Fruit fly (Drosophila melanogaster) whole organism, prepupa: ENCODE data around the gene mus101.

ENCODE experiments used
- CG10669 ChIP-seq: fragments of 200-800 bp; sonication (Bioruptor generic); optimal IDR thresholded peaks from 3 replicates; lab custom pipeline; 2018; ENCODE audit warnings: missing biosample characterization, mild to moderate bottlenecking, missing genetic modification characterization, moderate library complexity
- CG11294 ChIP-seq: fragments of 200-800 bp; sonication (Bioruptor generic); IDR thresholded peaks from 2 replicates; pipeline ENCODE4 v1.3.6; 2022; ENCODE audit warnings: missing biosample characterization, missing genetic modification characterization
- CG11762 ChIP-seq: fragments of 200-800 bp; sonication (Bioruptor generic); optimal IDR thresholded peaks from 3 replicates; lab custom pipeline; 2016; ENCODE audit warnings: missing biosample characterization, missing genetic modification characterization; ENCODE audit not compliant: insufficient read depth
- CG11902 ChIP-seq: fragments of 200-800 bp; sonication (Bioruptor generic); optimal IDR thresholded peaks from 3 replicates; lab custom pipeline; 2016; ENCODE audit warnings: missing biosample characterization, missing genetic modification characterization
- CG15336 ChIP-seq: fragments of 200-800 bp; sonication (Bioruptor generic); IDR thresholded peaks from 2 replicates; pipeline ENCODE4 v1.3.6; 2022; ENCODE audit warnings: missing biosample characterization, missing genetic modification characterization
- CG1621 ChIP-seq: fragments of 200-800 bp; sonication (Bioruptor generic); optimal IDR thresholded peaks from 3 replicates; lab custom pipeline; 2018; ENCODE audit warnings: missing biosample characterization, mild to moderate bottlenecking, missing genetic modification characterization
- CG31627 ChIP-seq: fragments of 200-800 bp; sonication (Bioruptor generic); optimal IDR thresholded peaks from 3 replicates; lab custom pipeline; 2016; ENCODE audit warnings: missing biosample characterization, missing genetic modification characterization
- CG32006 ChIP-seq: fragments of 200-800 bp; sonication (Bioruptor generic); optimal IDR thresholded peaks from 3 replicates; lab custom pipeline; 2017; ENCODE audit warnings: missing biosample characterization, mild to moderate bottlenecking, missing genetic modification characterization
- CG34406 ChIP-seq: fragments of 200-800 bp; sonication (Bioruptor generic); optimal IDR thresholded peaks from 3 replicates; lab custom pipeline; 2016; ENCODE audit warnings: missing biosample characterization, missing genetic modification characterization
- CG3919 ChIP-seq: fragments of 200-800 bp; sonication (Bioruptor generic); optimal IDR thresholded peaks from 3 replicates; lab custom pipeline; 2016; ENCODE audit warnings: missing biosample characterization, missing genetic modification characterization
- CG6163 ChIP-seq: fragments of 200-800 bp; sonication (Bioruptor generic); IDR thresholded peaks from 3 replicates; pipeline ENCODE4 v1.3.6; 2022; ENCODE audit warnings: missing biosample characterization, missing genetic modification characterization
- CG6276 ChIP-seq: fragments of 200-800 bp; sonication (Bioruptor generic); optimal IDR thresholded peaks from 2 replicates; lab custom pipeline; 2017; ENCODE audit warnings: missing biosample characterization, mild to moderate bottlenecking, missing genetic modification characterization
- CG6792 ChIP-seq: fragments of 200-800 bp; sonication (Bioruptor generic); optimal IDR thresholded peaks from 3 replicates; lab custom pipeline; 2016; ENCODE audit warnings: missing biosample characterization, missing genetic modification characterization
- CG8119 ChIP-seq: fragments of 200-800 bp; sonication (Bioruptor generic); IDR thresholded peaks from 3 replicates; pipeline ENCODE4 v1.3.6; 2022; ENCODE audit warnings: missing biosample characterization, missing genetic modification characterization
- CG8319 ChIP-seq: fragments of 200-800 bp; sonication (Bioruptor generic); optimal IDR thresholded peaks from 3 replicates; lab custom pipeline; 2016; ENCODE audit warnings: missing biosample characterization, missing genetic modification characterization
- CG9139 ChIP-seq: fragments of 200-800 bp; sonication (Bioruptor generic); optimal IDR thresholded peaks from 3 replicates; lab custom pipeline; 2017; ENCODE audit warnings: missing biosample characterization, mild to moderate bottlenecking, missing genetic modification characterization
- Eip75B ChIP-seq: fragments of 200-800 bp; sonication (Bioruptor generic); optimal IDR thresholded peaks from 3 replicates; lab custom pipeline; 2016; ENCODE audit warnings: missing biosample characterization, missing genetic modification characterization
- Eip78C ChIP-seq: fragments of 200-800 bp; sonication (Bioruptor generic); peaks from one replicate; lab custom pipeline; 2016; ENCODE audit warnings: missing biosample characterization, missing genetic modification characterization
- Eip93F ChIP-seq: fragments of 200-800 bp; sonication (Bioruptor generic); optimal IDR thresholded peaks from 2 replicates; lab custom pipeline; 2016; ENCODE audit warnings: missing biosample characterization, mild to moderate bottlenecking, missing genetic modification characterization
- Ets21C ChIP-seq: fragments of 200-800 bp; sonication (Bioruptor generic); optimal IDR thresholded peaks from 3 replicates; lab custom pipeline; 2016; ENCODE audit warnings: missing biosample characterization, missing genetic modification characterization
- Hr38 ChIP-seq: sonication (Bioruptor generic); optimal IDR thresholded peaks from 2 replicates; lab custom pipeline; 2016; ENCODE audit warnings: missing biosample characterization, missing genetic modification characterization
- Hr39 ChIP-seq: fragments of 200-800 bp; sonication (Bioruptor generic); optimal IDR thresholded peaks from 2 replicates; lab custom pipeline; 2016; ENCODE audit warnings: missing biosample characterization, missing genetic modification characterization
- Hr4 ChIP-seq: fragments of 200-800 bp; sonication (Bioruptor generic); optimal IDR thresholded peaks from 3 replicates; lab custom pipeline; 2016; ENCODE audit warnings: missing biosample characterization, missing genetic modification characterization
- Lpt ChIP-seq: fragments of 200-800 bp; sonication (Bioruptor generic); optimal IDR thresholded peaks from 3 replicates; lab custom pipeline; 2016; ENCODE audit warnings: missing biosample characterization, missing genetic modification characterization
- Met ChIP-seq: fragments of 200-800 bp; sonication (Bioruptor generic); optimal IDR thresholded peaks from 3 replicates; lab custom pipeline; 2016; ENCODE audit warnings: missing biosample characterization, missing genetic modification characterization
- Sox14 ChIP-seq: fragments of 200-800 bp; sonication (Bioruptor generic); optimal IDR thresholded peaks from 3 replicates; lab custom pipeline; 2016; ENCODE audit warnings: missing biosample characterization, missing genetic modification characterization
- Sox15 ChIP-seq: fragments of 200-800 bp; sonication (Bioruptor generic); optimal IDR thresholded peaks from 3 replicates; lab custom pipeline; 2016; ENCODE audit warnings: missing biosample characterization, missing genetic modification characterization
- acj6 ChIP-seq: fragments of 200-800 bp; sonication (Bioruptor generic); optimal IDR thresholded peaks from 3 replicates; lab custom pipeline; 2016; ENCODE audit warnings: missing biosample characterization, missing genetic modification characterization
- cyc ChIP-seq: fragments of 200-800 bp; sonication (Bioruptor generic); optimal IDR thresholded peaks from 3 replicates; lab custom pipeline; 2016; ENCODE audit warnings: missing biosample characterization, missing genetic modification characterization
- dac ChIP-seq: fragments of 200-800 bp; sonication (Bioruptor generic); optimal IDR thresholded peaks from 2 replicates; lab custom pipeline; 2017; ENCODE audit warnings: missing biosample characterization, mild to moderate bottlenecking, missing genetic modification characterization
- dsx ChIP-seq: fragments of 200-800 bp; optimal IDR thresholded peaks from 3 replicates; lab custom pipeline; 2019; ENCODE audit warnings: missing biosample characterization, mild to moderate bottlenecking, missing genetic modification characterization, moderate library complexity; ENCODE audit not compliant: poor library complexity, severe bottlenecking
- eg ChIP-seq: fragments of 200-800 bp; sonication (Bioruptor generic); IDR thresholded peaks from 3 replicates; pipeline ENCODE4 v1.3.6; 2022; ENCODE audit warnings: missing biosample characterization, missing genetic modification characterization
- esn ChIP-seq: fragments of 200-800 bp; sonication (Bioruptor generic); optimal IDR thresholded peaks from 2 replicates; lab custom pipeline; 2016; ENCODE audit warnings: missing biosample characterization, mild to moderate bottlenecking, missing genetic modification characterization, moderate library complexity
- fd85E ChIP-seq: fragments of 200-800 bp; sonication (Bioruptor generic); optimal IDR thresholded peaks from 3 replicates; lab custom pipeline; 2016; ENCODE audit warnings: missing biosample characterization, missing genetic modification characterization
- fkh ChIP-seq: fragments of 200-800 bp; sonication (Bioruptor generic); optimal IDR thresholded peaks from 3 replicates; lab custom pipeline; 2017; ENCODE audit warnings: missing biosample characterization, mild to moderate bottlenecking, missing genetic modification characterization, moderate library complexity
- net ChIP-seq: fragments of 200-800 bp; sonication (Bioruptor generic); optimal IDR thresholded peaks from 3 replicates; lab custom pipeline; 2016; ENCODE audit warnings: missing biosample characterization, missing genetic modification characterization
- pdm3 ChIP-seq: fragments of 200-800 bp; sonication (Bioruptor generic); optimal IDR thresholded peaks from 3 replicates; lab custom pipeline; 2016; ENCODE audit warnings: missing biosample characterization, missing genetic modification characterization
- salr ChIP-seq, 2 experiments: fragments of 200-800 bp; sonication (Bioruptor generic); optimal IDR thresholded peaks; 3 replicates each; lab custom pipeline; 2016 to 2018; ENCODE audit warnings: missing biosample characterization in 2 of 2, missing genetic modification characterization in 2 of 2, mild to moderate bottlenecking in 1 of 2
- ss ChIP-seq, 2 experiments: fragments of 200-800 bp; sonication (Bioruptor generic); optimal IDR thresholded peaks; 2 replicates in 1 of 2; 3 replicates in 1 of 2; lab custom pipeline; 2017 to 2018; ENCODE audit warnings: mild to moderate bottlenecking in 2 of 2, missing biosample characterization in 2 of 2, missing genetic modification characterization in 2 of 2, moderate library complexity in 1 of 2
- svp ChIP-seq: fragments of 200-800 bp; sonication (Bioruptor generic); peaks from one replicate; lab custom pipeline; 2016; ENCODE audit warnings: missing biosample characterization, missing genetic modification characterization
- vri ChIP-seq: fragments of 200-800 bp; sonication (Bioruptor generic); optimal IDR thresholded peaks from 3 replicates; lab custom pipeline; 2016; ENCODE audit warnings: missing biosample characterization, mild to moderate bottlenecking, missing genetic modification characterization

mus101 gene

dm6 chrX:13698717-13699427, 23.2 kb upstream of the mus101 start (continued):
- TF ChIP-seq CG9139 (GFP tag; lab: Kevin White, UChicago) (no peak), esn (GFP tag; lab: Kevin White, UChicago) (no peak), fd85E (GFP tag; lab: Kevin White, UChicago) (no peak), Ets21C (no peak), Eip75B (GFP tag; lab: Kevin White, UChicago) (no peak), vri (GFP tag; lab: Kevin White, UChicago) (peak; percentile 41), ss (GFP tag; optimal IDR thresholded peaks at IDR 0.05; lab: Kevin White, UChicago) (no peak), eg (GFP tag; lab: Robert Waterston, UW) (peak; percentile 63; the same call in 2 of the 3 replicates), CG1621 (no peak), CG11294 (peak; percentile 29; the same call in 1 of the 2 replicates), salr (GFP tag; optimal IDR thresholded peaks at IDR 0.05; lab: Kevin White, UChicago) (no peak), Hr38 (no peak), Eip93F (GFP tag; lab: Kevin White, UChicago) (no peak), CG34406 (no peak), pdm3 (peak; percentile 4), CG10669 (no peak), Sox15 (no peak), CG6792 (GFP tag; lab: Kevin White, UChicago) (no peak), CG32006 (peak; percentile 50), fkh (no peak), dsx (GFP tag; lab: Kevin White, UChicago) (no peak), Met (no peak), CG8119 (GFP tag; lab: Robert Waterston, UW) (peak; percentile 41; the same call in 1 of the 3 replicates), Lpt (no peak), CG11902 (GFP tag; lab: Kevin White, UChicago) (no peak), CG6276 (GFP tag; lab: Kevin White, UChicago) (no peak), CG3919 (GFP tag; lab: Kevin White, UChicago) (no peak), dac (GFP tag; lab: Kevin White, UChicago) (no peak), CG11762 (GFP tag; lab: Kevin White, UChicago) (no peak), Hr39 (GFP tag; lab: Kevin White, UChicago) (no peak), CG31627 (no peak), Hr4 (GFP tag; lab: Kevin White, UChicago) (peak; percentile 32), Eip78C (GFP tag; lab: Kevin White, UChicago) (no peak), CG15336 (GFP tag; lab: Robert Waterston, UW) (0 out of 2 replicates have a peak, but pooled peaks have one; percentile 29), svp (no peak), CG6163 (GFP tag; lab: Robert Waterston, UW) (peak; percentile 24; the same call in 1 of the 3 replicates), acj6 (GFP tag; lab: Kevin White, UChicago) (no peak), net (GFP tag; lab: Kevin White, UChicago) (no peak), CG8319 (no peak), Sox14 (GFP tag; lab: Kevin White, UChicago) (no peak)

dm6 chrX:13699666-13700065, 22.4 kb upstream of the mus101 start:
- TF ChIP-seq CG8119 (GFP tag; lab: Robert Waterston, UW) = no peak
- TF ChIP-seq CG10669 = no peak
- TF ChIP-seq Hr38 = no peak
- TF ChIP-seq Eip78C (GFP tag; lab: Kevin White, UChicago) = no peak
- no peak for TF ChIP-seq cyc
- no peak for TF ChIP-seq Hr4 (GFP tag; lab: Kevin White, UChicago)
- no peak for TF ChIP-seq CG11902 (GFP tag; lab: Kevin White, UChicago)
